Worm (Caenorhabditis elegans): ENCODE data around the gene cysl-3.

- TF ChIP-seq elt-2 (tag; optimal IDR thresholded peaks at IDR 0.05) = no peak
- no peak for TF ChIP-seq pros-1 (tag; optimal IDR thresholded peaks at IDR 0.05)
- no peak for TF ChIP-seq nhr-11 (tag; optimal IDR thresholded peaks at IDR 0.05)
- TF ChIP-seq F13H6.1 (tag; optimal IDR thresholded peaks at IDR 0.05) = no peak
- TF ChIP-seq ets-4 (tag; optimal IDR thresholded peaks at IDR 0.05) = no peak
- TF ChIP-seq pha-4 (tag; optimal IDR thresholded peaks at IDR 0.05) = no peak
- TF ChIP-seq tbx-2 (tag; optimal IDR thresholded peaks at IDR 0.05) = no peak
- TF ChIP-seq ama-1 (optimal IDR thresholded peaks at IDR 0.05) = no peak
Observed at ce11 chrV:3760839-3761238, 15.1 kb downstream of the cysl-3 start, which contains the start of gene oac-55.

Data from whole organism, late embryonic.